Fruit fly (Drosophila melanogaster) whole organism, embryonic: ENCODE data around the gene CG15142.
A peak's percentile ranks its signal among the peaks of the same experiment; 100 is the strongest.

ENCODE experiments used
- Atf6 ChIP-seq: fragments of 200-800 bp; sonication (Bioruptor generic); IDR thresholded peaks from 2 replicates; pipeline ENCODE4 v1.3.6; 2022; ENCODE audit warnings: missing biosample characterization, missing genetic modification characterization
- CG10274 ChIP-seq: fragments of 200-800 bp; sonication (Bioruptor generic); optimal IDR thresholded peaks from 3 replicates; lab custom pipeline; 2017; ENCODE audit warnings: missing biosample characterization, mild to moderate bottlenecking, missing genetic modification characterization
- CG10979 ChIP-seq: fragments of 200-800 bp; sonication (Bioruptor generic); optimal IDR thresholded peaks from 2 replicates; lab custom pipeline; 2018; ENCODE audit warnings: missing biosample characterization, mild to moderate bottlenecking, missing genetic modification characterization, moderate library complexity
- CG11085 ChIP-seq: fragments of 200-800 bp; sonication (Bioruptor generic); IDR thresholded peaks from 2 replicates; pipeline ENCODE4 v1.3.6; 2022; ENCODE audit warnings: missing biosample characterization, missing genetic modification characterization
- CG11093 ChIP-seq: fragments of 200-800 bp; sonication (Bioruptor generic); IDR thresholded peaks from 3 replicates; pipeline ENCODE4 v1.3.6; 2022; ENCODE audit warnings: missing biosample characterization, missing genetic modification characterization
- CG11723 ChIP-seq: fragments of 200-800 bp; sonication (Bioruptor generic); optimal IDR thresholded peaks from 2 replicates; lab custom pipeline; 2017; ENCODE audit warnings: missing biosample characterization, mild to moderate bottlenecking, missing genetic modification characterization
- CG15696 ChIP-seq: fragments of 200-800 bp; sonication (Bioruptor generic); optimal IDR thresholded peaks from 2 replicates; lab custom pipeline; 2019; ENCODE audit warnings: missing biosample characterization, mild to moderate bottlenecking, missing genetic modification characterization, moderate library complexity
- CG17359 ChIP-seq: fragments of 200-800 bp; sonication (Bioruptor generic); optimal IDR thresholded peaks from 3 replicates; lab custom pipeline; 2018; ENCODE audit warnings: missing biosample characterization, mild to moderate bottlenecking, missing genetic modification characterization, moderate library complexity
- CG17361 ChIP-seq: fragments of 200-800 bp; sonication (Bioruptor generic); IDR thresholded peaks from 3 replicates; pipeline ENCODE4 v1.3.6; 2022; ENCODE audit warnings: missing biosample characterization, missing genetic modification characterization
- CG2199 ChIP-seq: fragments of 200-800 bp; sonication (Bioruptor generic); IDR thresholded peaks from 3 replicates; pipeline ENCODE4 v1.3.6; 2022; ENCODE audit warnings: missing biosample characterization, missing genetic modification characterization
- CG30403 ChIP-seq: fragments of 200-800 bp; sonication (Bioruptor generic); optimal IDR thresholded peaks from 3 replicates; lab custom pipeline; 2016; ENCODE audit warnings: missing biosample characterization, missing genetic modification characterization
- CG30431 ChIP-seq: fragments of 200-800 bp; sonication (Bioruptor generic); optimal IDR thresholded peaks from 2 replicates; lab custom pipeline; 2017; ENCODE audit warnings: missing biosample characterization, missing genetic modification characterization
- CG33557 ChIP-seq: fragments of 200-800 bp; sonication (Bioruptor generic); optimal IDR thresholded peaks from 2 replicates; lab custom pipeline; 2019; ENCODE audit warnings: missing biosample characterization, mild to moderate bottlenecking, missing genetic modification characterization, moderate library complexity
- CG4854 ChIP-seq: fragments of 200-800 bp; sonication (Bioruptor generic); optimal IDR thresholded peaks from 2 replicates; lab custom pipeline; 2016; ENCODE audit warnings: missing biosample characterization, missing genetic modification characterization, inconsistent platforms
- CG6791 ChIP-seq: fragments of 200-800 bp; sonication (Bioruptor generic); IDR thresholded peaks from 3 replicates; pipeline ENCODE4 v1.3.6; 2022; ENCODE audit warnings: missing biosample characterization, missing genetic modification characterization; ENCODE audit not compliant: partially characterized antibody
- CG6813 ChIP-seq: fragments of 200-800 bp; sonication (Bioruptor generic); optimal IDR thresholded peaks from 2 replicates; lab custom pipeline; 2017; ENCODE audit warnings: missing biosample characterization, missing genetic modification characterization, mild to moderate bottlenecking, moderate library complexity, missing genetic modification reagents
- CG7963 ChIP-seq: fragments of 200-800 bp; sonication (Bioruptor generic); IDR thresholded peaks from 3 replicates; pipeline ENCODE4 v1.3.6; 2022; ENCODE audit warnings: missing biosample characterization, missing genetic modification characterization; ENCODE audit not compliant: partially characterized antibody
- CG9932 ChIP-seq: fragments of 200-800 bp; sonication (Bioruptor generic); IDR thresholded peaks from 2 replicates; pipeline ENCODE4 v1.3.6; 2022; ENCODE audit warnings: missing biosample characterization, missing genetic modification characterization
- Drgx ChIP-seq: fragments of 200-800 bp; sonication (Bioruptor generic); IDR thresholded peaks from 2 replicates; pipeline ENCODE4 v1.3.6; 2022; ENCODE audit warnings: missing biosample characterization, missing genetic modification characterization
- Fer2 ChIP-seq: fragments of 200-800 bp; sonication (Bioruptor generic); optimal IDR thresholded peaks from 2 replicates; lab custom pipeline; 2018; ENCODE audit warnings: missing biosample characterization, mild to moderate bottlenecking, missing genetic modification characterization, moderate library complexity
- Hr39 ChIP-seq: fragments of >200 bp; optimal IDR thresholded peaks from 2 replicates; lab custom pipeline; 2017
- Jarid2 ChIP-seq: fragments of 200-800 bp; sonication (Bioruptor generic); optimal IDR thresholded peaks from 3 replicates; lab custom pipeline; 2017; ENCODE audit warnings: mild to moderate bottlenecking, missing biosample characterization, missing genetic modification reagents, missing genetic modification characterization
- NK7.1 ChIP-seq: fragments of 200-800 bp; sonication (Bioruptor generic); optimal IDR thresholded peaks from 3 replicates; lab custom pipeline; 2016; ENCODE audit warnings: missing biosample characterization, missing genetic modification characterization
- Nf-YB ChIP-seq: fragments of 200-800 bp; sonication (Bioruptor generic); optimal IDR thresholded peaks from 3 replicates; lab custom pipeline; 2019; ENCODE audit warnings: missing biosample characterization, mild to moderate bottlenecking, missing genetic modification characterization, moderate library complexity
- Ptx1 ChIP-seq: fragments of 200-800 bp; sonication (Bioruptor generic); IDR thresholded peaks from 2 replicates; pipeline ENCODE4 v1.3.6; 2022; ENCODE audit warnings: missing biosample characterization, missing genetic modification characterization
- Rfx ChIP-seq: fragments of 200-800 bp; sonication (Bioruptor generic); IDR thresholded peaks from 2 replicates; pipeline ENCODE4 v1.3.6; 2022; ENCODE audit warnings: missing biosample characterization, missing genetic modification characterization
- Rx ChIP-seq: fragments of 200-800 bp; sonication (Bioruptor generic); IDR thresholded peaks from 2 replicates; pipeline ENCODE4 v1.3.6; 2022; ENCODE audit warnings: missing biosample characterization, missing genetic modification characterization
- Sox100B ChIP-seq: fragments of 200-800 bp; sonication (Bioruptor generic); optimal IDR thresholded peaks from 3 replicates; lab custom pipeline; 2018; ENCODE audit warnings: missing biosample characterization, mild to moderate bottlenecking, missing genetic modification characterization
- ac ChIP-seq: fragments of 200-800 bp; sonication (Bioruptor generic); optimal IDR thresholded peaks from 3 replicates; lab custom pipeline; 2017; ENCODE audit warnings: missing biosample characterization, mild to moderate bottlenecking, missing genetic modification characterization
- cato ChIP-seq: fragments of 200-800 bp; sonication (Bioruptor generic); optimal IDR thresholded peaks from 2 replicates; lab custom pipeline; 2016; ENCODE audit warnings: missing biosample characterization, missing genetic modification characterization, borderline replicate concordance
- ci ChIP-seq: fragments of 200-800 bp; sonication (Bioruptor generic); IDR thresholded peaks from 3 replicates; pipeline ENCODE4 v1.3.6; 2022; ENCODE audit warnings: missing biosample characterization, missing genetic modification characterization
- crc ChIP-seq: fragments of 200-800 bp; sonication (Bioruptor generic); optimal IDR thresholded peaks from 2 replicates; lab custom pipeline; 2016; ENCODE audit warnings: missing biosample characterization, missing genetic modification characterization
- dmrt11E ChIP-seq: fragments of 200-800 bp; sonication (Bioruptor generic); optimal IDR thresholded peaks from 3 replicates; lab custom pipeline; 2018; ENCODE audit warnings: missing biosample characterization, mild to moderate bottlenecking, missing genetic modification characterization, moderate library complexity
- dmrt99B ChIP-seq: fragments of 200-800 bp; sonication (Bioruptor generic); optimal IDR thresholded peaks from 2 replicates; lab custom pipeline; 2018; ENCODE audit warnings: missing biosample characterization, mild to moderate bottlenecking, missing genetic modification characterization, moderate library complexity
- gt ChIP-seq: fragments of 200-800 bp; sonication (Bioruptor generic); IDR thresholded peaks from 2 replicates; pipeline ENCODE4 v1.3.6; 2022; ENCODE audit warnings: missing biosample characterization, missing genetic modification characterization
- hb ChIP-seq: fragments of 200-800 bp; sonication (Bioruptor generic); IDR thresholded peaks from 3 replicates; pipeline ENCODE4 v1.3.6; 2022; ENCODE audit warnings: missing biosample characterization, missing genetic modification characterization; ENCODE audit not compliant: partially characterized antibody
- jigr1 ChIP-seq: fragments of 200-800 bp; sonication (Bioruptor generic); IDR thresholded peaks from 3 replicates; pipeline ENCODE4 v1.3.6; 2022; ENCODE audit warnings: missing biosample characterization, missing genetic modification characterization
- kni ChIP-seq: fragments of 200-800 bp; sonication (Bioruptor generic); optimal IDR thresholded peaks from 3 replicates; lab custom pipeline; 2017; ENCODE audit warnings: mild to moderate bottlenecking, missing biosample characterization, missing genetic modification reagents, missing genetic modification characterization
- mam ChIP-seq: fragments of 200-800 bp; sonication (Bioruptor generic); optimal IDR thresholded peaks from 3 replicates; lab custom pipeline; 2016; ENCODE audit warnings: missing biosample characterization, missing genetic modification characterization
- nerfin-1 ChIP-seq: fragments of 200-800 bp; sonication (Bioruptor generic); optimal IDR thresholded peaks from 3 replicates; lab custom pipeline; 2019; ENCODE audit warnings: missing biosample characterization, mild to moderate bottlenecking, missing genetic modification characterization, moderate library complexity
- prd ChIP-seq, 3 experiments: fragments of >200 bp in 2 of 3; fragments of 200-800 bp in 1 of 3; sonication (Bioruptor generic) in 1 of 3; optimal IDR thresholded peaks in 2 of 3; IDR thresholded peaks in 1 of 3; 2 replicates in 2 of 3; 3 replicates in 1 of 3; pipeline versions ENCODE4 v1.3.6 to Lab custom; 2017 to 2022; ENCODE audit warnings: missing biosample characterization in 1 of 3, missing genetic modification characterization in 1 of 3
- pros ChIP-seq: fragments of 200-800 bp; sonication (Bioruptor generic); optimal IDR thresholded peaks from 3 replicates; lab custom pipeline; 2019; ENCODE audit warnings: missing biosample characterization, mild to moderate bottlenecking, missing genetic modification characterization, moderate library complexity
- ranshi ChIP-seq: fragments of 200-800 bp; sonication (Bioruptor generic); IDR thresholded peaks from 2 replicates; pipeline ENCODE4 v1.3.6; 2022; ENCODE audit warnings: missing biosample characterization, missing genetic modification characterization
- sens ChIP-seq: fragments of 200-800 bp; sonication (Bioruptor generic); peaks from one replicate; lab custom pipeline; 2016; ENCODE audit warnings: missing biosample characterization, missing genetic modification characterization
- sens-2 ChIP-seq: fragments of 200-800 bp; sonication (Bioruptor generic); IDR thresholded peaks from 2 replicates; pipeline ENCODE4 v1.3.6; 2022; ENCODE audit warnings: missing biosample characterization, missing genetic modification characterization
- sr ChIP-seq: fragments of 200-800 bp; sonication (Bioruptor generic); IDR thresholded peaks from 3 replicates; pipeline ENCODE4 v1.3.6; 2022; ENCODE audit warnings: missing biosample characterization, missing genetic modification characterization
- tgo ChIP-seq: fragments of 200-800 bp; sonication (Bioruptor generic); IDR thresholded peaks from 3 replicates; pipeline ENCODE4 v1.3.6; 2022; ENCODE audit warnings: missing biosample characterization, missing genetic modification characterization
- tup ChIP-seq: fragments of 200-800 bp; sonication (Bioruptor generic); optimal IDR thresholded peaks from 2 replicates; lab custom pipeline; 2016; ENCODE audit warnings: missing biosample characterization, mild to moderate bottlenecking, missing genetic modification characterization, moderate library complexity
- usp ChIP-seq: fragments of >200 bp; optimal IDR thresholded peaks from 2 replicates; lab custom pipeline; 2017; ENCODE audit warnings: missing biosample characterization, missing genetic modification characterization

The CG15142 gene

dm6 chr2L:17498721-17499120, at the start of gene CG15142:
TSS of gene CG15142 (minus strand) at chr2L:17498821.
- TF ChIP-seq dmrt99B (tag; lab: Kevin White, UChicago) (no peak), dmrt11E (no peak), Hr39 (lab: Kevin White, UChicago) (no peak), NK7.1 (GFP tag; lab: Kevin White, UChicago) (no peak), sens (GFP tag; lab: Kevin White, UChicago) (peak; percentile 2)

dm6 chr2L:17542661-17543278, 44.1 kb upstream of the CG15142 start:
- TF ChIP-seq CG2199 (GFP tag; lab: Robert Waterston, UW) (no peak), Sox100B (GFP tag; lab: Kevin White, UChicago) (no peak), nerfin-1 (tag; lab: Kevin White, UChicago) (peak; percentile 94), CG10979 (tag; lab: Kevin White, UChicago) (no peak), CG17359 (tag; lab: Kevin White, UChicago) (no peak), ranshi (GFP tag; lab: Robert Waterston, UW) (no peak), CG17361 (GFP tag; lab: Robert Waterston, UW) (no peak), Rx (GFP tag; lab: Robert Waterston, UW) (no peak), CG33557 (no peak), tgo (GFP tag; lab: Robert Waterston, UW) (no peak), Nf-YB (GFP tag; lab: Kevin White, UChicago) (no peak), Ptx1 (GFP tag; lab: Robert Waterston, UW) (no peak), CG6813 (GFP tag; lab: Kevin White, UChicago) (no peak), crc (GFP tag; lab: Kevin White, UChicago) (no peak), CG11093 (GFP tag; lab: Robert Waterston, UW) (no peak), dmrt11E (no peak), CG11085 (no peak), CG30403 (GFP tag; lab: Kevin White, UChicago) (no peak), CG30431 (no peak), CG4854 (GFP tag; lab: Kevin White, UChicago) (no peak), prd (optimal IDR thresholded peaks at IDR 0.05; lab: Kevin White, UChicago) (no peak), prd (GFP tag; IDR thresholded peaks at IDR 0.05; lab: Robert Waterston, UW) (no peak), jigr1 (GFP tag; lab: Robert Waterston, UW) (no peak), pros (GFP tag; lab: Kevin White, UChicago) (peak; percentile 89), Jarid2 (GFP tag; lab: Kevin White, UChicago) (no peak), CG7963 (GFP tag; lab: Robert Waterston, UW) (no peak), CG11723 (GFP tag; lab: Kevin White, UChicago) (no peak), ac (GFP tag; lab: Kevin White, UChicago) (no peak), CG15696 (tag; lab: Kevin White, UChicago) (no peak), Atf6 (GFP tag; lab: Robert Waterston, UW) (no peak), sens-2 (GFP tag; lab: Robert Waterston, UW) (no peak), Drgx (GFP tag; lab: Robert Waterston, UW) (no peak), gt (GFP tag; lab: Robert Waterston, UW) (no peak), ci (GFP tag; lab: Robert Waterston, UW) (0 out of 3 replicates have a peak, but pooled peaks have one; percentile 45), sr (GFP tag; lab: Robert Waterston, UW) (no peak), mam (GFP tag; lab: Kevin White, UChicago) (no peak), CG9932 (GFP tag; lab: Robert Waterston, UW) (no peak), usp (GFP tag; lab: Kevin White, UChicago) (no peak), Rfx (GFP tag; lab: Robert Waterston, UW) (0 out of 2 replicates have a peak, but pooled peaks have one; percentile 6), hb (GFP tag; lab: Robert Waterston, UW) (peak; percentile 38; the same call in 1 of the 3 replicates), Fer2 (no peak), tup (GFP tag; lab: Kevin White, UChicago) (no peak), CG10274 (GFP tag; lab: Kevin White, UChicago) (no peak), CG6791 (GFP tag; lab: Robert Waterston, UW) (no peak), cato (no peak), kni (peak; percentile 57)
